Fruit fly (Drosophila melanogaster) Kc167 (cell line): ENCODE results near the gene Loxl1.

ENCODE experiments used
- Myc ChIP-seq: fragments of >200 bp; optimal IDR thresholded peaks from 2 replicates; lab custom pipeline; 2017; ENCODE audit warnings: missing external identifiers
- Sin3A ChIP-seq: fragments of >200 bp; optimal IDR thresholded peaks from 2 replicates; lab custom pipeline; 2018; ENCODE audit warnings: missing external identifiers
- h ChIP-seq: fragments of >200 bp; optimal IDR thresholded peaks from 3 replicates; lab custom pipeline; 2018; ENCODE audit warnings: missing external identifiers
- insv ChIP-seq: fragments of >200 bp; optimal IDR thresholded peaks from 3 replicates; lab custom pipeline; 2018; ENCODE audit warnings: missing external identifiers
- psq ChIP-seq: fragments of >200 bp; optimal IDR thresholded peaks from 2 replicates; lab custom pipeline; 2017; ENCODE audit warnings: missing external identifiers
- ttk ChIP-seq: sonication (Bioruptor generic); optimal IDR thresholded peaks from 2 replicates; lab custom pipeline; 2017; ENCODE audit warnings: missing external identifiers

The Loxl1 gene

dm6 chr3R:31443023-31443422 is 16.6 kb downstream of the Loxl1 start:
- TF ChIP-seq Sin3A (lab: Kevin White, UChicago), result no peak
- no peak for TF ChIP-seq insv (lab: Kevin White, UChicago)
- TF ChIP-seq psq (lab: Kevin White, UChicago), result no peak
- TF ChIP-seq Myc (lab: Kevin White, UChicago), result no peak
- no peak for TF ChIP-seq h
- TF ChIP-seq ttk, result no peak

dm6 chr3R:31440561-31440960 is 19.1 kb downstream of the Loxl1 start:
- TF ChIP-seq Myc (lab: Kevin White, UChicago) (no peak), ttk (no peak), insv (lab: Kevin White, UChicago) (no peak), Sin3A (lab: Kevin White, UChicago) (no peak), psq (lab: Kevin White, UChicago) (no peak), h (no peak)

dm6 chr3R:31439986-31440385 is 19.7 kb downstream of the Loxl1 start:
- TF ChIP-seq Sin3A (lab: Kevin White, UChicago) (no peak), ttk (no peak)

dm6 chr3R:31438856-31439255 is 20.8 kb downstream of the Loxl1 start:
- TF ChIP-seq Myc (lab: Kevin White, UChicago) (no peak), Sin3A (lab: Kevin White, UChicago) (no peak), psq (lab: Kevin White, UChicago) (no peak), insv (lab: Kevin White, UChicago) (no peak), ttk (no peak), h (no peak)

- TF ChIP-seq insv (lab: Kevin White, UChicago) (no peak), h (no peak), psq (lab: Kevin White, UChicago) (no peak), Myc (lab: Kevin White, UChicago) (no peak), ttk (no peak), Sin3A (lab: Kevin White, UChicago) (no peak)
Observed at dm6 chr3R:31437420-31438058, 22.1 kb downstream of the Loxl1 start.

dm6 chr3R:31435619-31436018 is 24.1 kb downstream of the Loxl1 start:
- TF ChIP-seq Myc (lab: Kevin White, UChicago) (no peak), Sin3A (lab: Kevin White, UChicago) (no peak), insv (lab: Kevin White, UChicago) (no peak), h (no peak), ttk (no peak), psq (lab: Kevin White, UChicago) (no peak)

- TF ChIP-seq h, result no peak
- no peak for TF ChIP-seq insv (lab: Kevin White, UChicago)
- TF ChIP-seq Myc (lab: Kevin White, UChicago), result no peak
- TF ChIP-seq ttk, result no peak
- no peak for TF ChIP-seq psq (lab: Kevin White, UChicago)
- no peak for TF ChIP-seq Sin3A (lab: Kevin White, UChicago)
Observed at dm6 chr3R:31424427-31424826, 35.2 kb downstream of the Loxl1 start.

- no peak for TF ChIP-seq h
- TF ChIP-seq psq (lab: Kevin White, UChicago), result no peak
Observed at dm6 chr3R:31421995-31422394, 37.7 kb downstream of the Loxl1 start.

dm6 chr3R:31420675-31421074 is 39.0 kb downstream of the Loxl1 start:
- no peak for TF ChIP-seq insv (lab: Kevin White, UChicago)
- TF ChIP-seq h, result no peak
- no peak for TF ChIP-seq psq (lab: Kevin White, UChicago)
- no peak for TF ChIP-seq Myc (lab: Kevin White, UChicago)
- TF ChIP-seq Sin3A (lab: Kevin White, UChicago), result no peak
- TF ChIP-seq ttk, result no peak

- no peak for TF ChIP-seq ttk
- no peak for TF ChIP-seq insv (lab: Kevin White, UChicago)
- TF ChIP-seq Sin3A (lab: Kevin White, UChicago), result no peak
- TF ChIP-seq Myc (lab: Kevin White, UChicago), result no peak
Observed at dm6 chr3R:31419531-31419930, 40.1 kb downstream of the Loxl1 start.

dm6 chr3R:31409627-31410201 is 50.0 kb downstream of the Loxl1 start:
- no peak for TF ChIP-seq insv (lab: Kevin White, UChicago)
- TF ChIP-seq ttk, result no peak
- no peak for TF ChIP-seq psq (lab: Kevin White, UChicago)
- TF ChIP-seq h, result no peak
- TF ChIP-seq Myc (lab: Kevin White, UChicago), result no peak
- no peak for TF ChIP-seq Sin3A (lab: Kevin White, UChicago)
